Fruit fly (Drosophila melanogaster) whole organism, wandering third instar larva: Measurements from ENCODE around the gene Aprt.

Experiments used
- CG32264 ChIP-seq: fragments of 200-800 bp; sonication (Bioruptor generic); optimal IDR thresholded peaks from 2 replicates; lab custom pipeline; 2016; ENCODE audit warnings: missing biosample characterization, missing genetic modification characterization
- CrebA ChIP-seq: fragments of 200-800 bp; sonication (Bioruptor generic); optimal IDR thresholded peaks from 2 replicates; lab custom pipeline; 2016; ENCODE audit warnings: missing biosample characterization, mild to moderate bottlenecking, missing genetic modification characterization, borderline replicate concordance
- ey ChIP-seq: fragments of 200-800 bp; sonication (Bioruptor generic); optimal IDR thresholded peaks from 2 replicates; lab custom pipeline; 2016; ENCODE audit warnings: missing biosample characterization, missing genetic modification characterization
- lola ChIP-seq: fragments of >200 bp; optimal IDR thresholded peaks from 2 replicates; lab custom pipeline; 2017; ENCODE audit warnings: missing biosample characterization, missing genetic modification characterization
- usp ChIP-seq: fragments of >200 bp; optimal IDR thresholded peaks from 2 replicates; lab custom pipeline; 2017; ENCODE audit warnings: missing biosample characterization, missing genetic modification characterization

dm6 chr3L:1884652-1885051, at the start of gene Aprt:
- TF ChIP-seq lola (GFP tag; lab: Kevin White, UChicago) (no peak), CG32264 (GFP tag; lab: Kevin White, UChicago) (no peak), CrebA (GFP tag; lab: Kevin White, UChicago) (no peak), usp (GFP tag; lab: Kevin White, UChicago) (no peak), ey (GFP tag; lab: Kevin White, UChicago) (no peak)
